Fruit fly (Drosophila melanogaster) whole organism, pupa: ENCODE results near the gene CG13919.

Experiments
- CG12605 ChIP-seq: fragments of 200-800 bp; sonication (Bioruptor generic); IDR thresholded peaks from 2 replicates; pipeline ENCODE4 v1.3.6; 2022; ENCODE audit warnings: missing biosample characterization, missing genetic modification characterization
- CG14655 ChIP-seq: fragments of 200-800 bp; sonication (Bioruptor generic); optimal IDR thresholded peaks from 3 replicates; lab custom pipeline; 2017; ENCODE audit warnings: mild to moderate bottlenecking, missing biosample characterization, missing genetic modification reagents, missing genetic modification characterization
- CG17806 ChIP-seq: fragments of 200-800 bp; sonication (Bioruptor generic); optimal IDR thresholded peaks from 2 replicates; lab custom pipeline; 2018; ENCODE audit warnings: missing biosample characterization, mild to moderate bottlenecking, missing genetic modification characterization, moderate library complexity
- CG4496 ChIP-seq: fragments of 200-800 bp; sonication (Bioruptor generic); IDR thresholded peaks from 3 replicates; pipeline ENCODE4 v1.3.6; 2022; ENCODE audit warnings: missing biosample characterization, missing genetic modification characterization

dm6 chr3L:1618116-1618727 lies 27.0 kb upstream of the CG13919 start, which contains the start of the genes CG13926, ABCB7 and CG33230:
- TF ChIP-seq CG14655 (GFP tag; lab: Kevin White, UChicago) (no peak), CG17806 (no peak), CG4496 (no peak), CG12605 (GFP tag; lab: Robert Waterston, UW) (no peak)
